Fruit fly (Drosophila melanogaster) whole organism, embryonic: ENCODE results near the gene CG31807.

Experiments used
- Asciz ChIP-seq: fragments of 200-800 bp; sonication (Bioruptor generic); optimal IDR thresholded peaks from 2 replicates; lab custom pipeline; 2017; ENCODE audit warnings: missing biosample characterization, mild to moderate bottlenecking, missing genetic modification characterization, missing genetic modification reagents
- Atf3 ChIP-seq: fragments of 200-800 bp; sonication (Bioruptor generic); optimal IDR thresholded peaks from 3 replicates; lab custom pipeline; 2016; ENCODE audit warnings: missing biosample characterization, missing genetic modification characterization
- B-H2 ChIP-seq: fragments of 200-800 bp; sonication (Bioruptor generic); optimal IDR thresholded peaks from 2 replicates; lab custom pipeline; 2018; ENCODE audit warnings: missing biosample characterization, mild to moderate bottlenecking, missing genetic modification characterization
- Bgb ChIP-seq: fragments of 200-800 bp; sonication (Bioruptor generic); IDR thresholded peaks from 2 replicates; pipeline ENCODE4 v1.3.6; 2022; ENCODE audit warnings: missing biosample characterization, missing genetic modification characterization; ENCODE audit not compliant: partially characterized antibody
- Bteb2 ChIP-seq: fragments of 200-800 bp; sonication (Bioruptor generic); optimal IDR thresholded peaks from 2 replicates; lab custom pipeline; 2016; ENCODE audit warnings: missing biosample characterization, missing genetic modification characterization
- C15 ChIP-seq: fragments of 200-800 bp; sonication (Bioruptor generic); IDR thresholded peaks from 3 replicates; pipeline ENCODE4 v1.3.6; 2022; ENCODE audit warnings: missing biosample characterization, missing genetic modification characterization
- CG10431 ChIP-seq: fragments of 200-800 bp; sonication (Bioruptor generic); optimal IDR thresholded peaks from 3 replicates; lab custom pipeline; 2018; ENCODE audit warnings: missing biosample characterization, mild to moderate bottlenecking, missing genetic modification characterization
- CG11093 ChIP-seq: fragments of 200-800 bp; sonication (Bioruptor generic); IDR thresholded peaks from 3 replicates; pipeline ENCODE4 v1.3.6; 2022; ENCODE audit warnings: missing biosample characterization, missing genetic modification characterization
- CG11504 ChIP-seq: fragments of 200-800 bp; sonication (Bioruptor generic); optimal IDR thresholded peaks from 3 replicates; lab custom pipeline; 2019; ENCODE audit warnings: missing biosample characterization, mild to moderate bottlenecking, missing genetic modification characterization, moderate library complexity
- CG11696 ChIP-seq: fragments of 200-800 bp; sonication (Bioruptor generic); IDR thresholded peaks from 2 replicates; pipeline ENCODE4 v1.3.6; 2022; ENCODE audit warnings: missing biosample characterization, missing genetic modification characterization
- CG15011 ChIP-seq: fragments of 200-800 bp; sonication (Bioruptor generic); optimal IDR thresholded peaks from 3 replicates; lab custom pipeline; 2018; ENCODE audit warnings: missing biosample characterization, mild to moderate bottlenecking, missing genetic modification characterization
- CG15269 ChIP-seq: fragments of 200-800 bp; sonication (Bioruptor generic); optimal IDR thresholded peaks from 2 replicates; lab custom pipeline; 2018; ENCODE audit warnings: missing biosample characterization, mild to moderate bottlenecking, missing genetic modification characterization, moderate library complexity
- CG15696 ChIP-seq: fragments of 200-800 bp; sonication (Bioruptor generic); optimal IDR thresholded peaks from 2 replicates; lab custom pipeline; 2019; ENCODE audit warnings: missing biosample characterization, mild to moderate bottlenecking, missing genetic modification characterization, moderate library complexity
- CG1647 ChIP-seq: fragments of 200-800 bp; sonication (Bioruptor generic); optimal IDR thresholded peaks from 3 replicates; lab custom pipeline; 2016; ENCODE audit warnings: missing biosample characterization, missing genetic modification characterization
- CG16815 ChIP-seq: fragments of 200-800 bp; sonication (Bioruptor generic); optimal IDR thresholded peaks from 3 replicates; lab custom pipeline; 2017; ENCODE audit warnings: missing biosample characterization, mild to moderate bottlenecking, missing genetic modification characterization
- CG1792 ChIP-seq: fragments of 200-800 bp; sonication (Bioruptor generic); optimal IDR thresholded peaks from 2 replicates; lab custom pipeline; 2016; ENCODE audit warnings: missing biosample characterization, missing genetic modification characterization
- CG2116 ChIP-seq: fragments of 200-800 bp; sonication (Bioruptor generic); optimal IDR thresholded peaks from 3 replicates; lab custom pipeline; 2018; ENCODE audit warnings: missing biosample characterization, mild to moderate bottlenecking, missing genetic modification characterization
- CG32772 ChIP-seq: fragments of 200-800 bp; sonication (Bioruptor generic); IDR thresholded peaks from 2 replicates; pipeline ENCODE4 v1.3.6; 2022; ENCODE audit warnings: missing biosample characterization, missing genetic modification characterization
- CG4820 ChIP-seq: fragments of 200-800 bp; sonication (Bioruptor generic); optimal IDR thresholded peaks from 3 replicates; lab custom pipeline; 2016; ENCODE audit warnings: missing biosample characterization, missing genetic modification characterization
- CG6689 ChIP-seq: fragments of 200-800 bp; sonication (Bioruptor generic); IDR thresholded peaks from 2 replicates; pipeline ENCODE4 v1.3.6; 2022; ENCODE audit warnings: missing biosample characterization, missing genetic modification characterization
- CG7745 ChIP-seq: fragments of 200-800 bp; sonication (Bioruptor generic); optimal IDR thresholded peaks from 2 replicates; lab custom pipeline; 2018; ENCODE audit warnings: missing biosample characterization, mild to moderate bottlenecking, missing genetic modification characterization, moderate library complexity
- CG7786 ChIP-seq: fragments of 200-800 bp; sonication (Bioruptor generic); optimal IDR thresholded peaks from 2 replicates; lab custom pipeline; 2016; ENCODE audit warnings: missing biosample characterization, missing genetic modification characterization
- CG8290 ChIP-seq, 3 experiments: fragments of 200-800 bp; sonication (Bioruptor generic); optimal IDR thresholded peaks; 2 replicates each; lab custom pipeline; 2016 to 2019; ENCODE audit warnings: missing biosample characterization in 3 of 3, missing genetic modification characterization in 3 of 3, mild to moderate bottlenecking in 2 of 3, moderate library complexity in 1 of 3
- CG9817 ChIP-seq: fragments of 200-800 bp; sonication (Bioruptor generic); optimal IDR thresholded peaks from 2 replicates; lab custom pipeline; 2018; ENCODE audit warnings: missing biosample characterization, mild to moderate bottlenecking, missing genetic modification characterization, moderate library complexity
- D19B ChIP-seq: fragments of 200-800 bp; sonication (Bioruptor generic); optimal IDR thresholded peaks from 2 replicates; lab custom pipeline; 2017; ENCODE audit warnings: missing biosample characterization, mild to moderate bottlenecking, missing genetic modification characterization
- Dp ChIP-seq: fragments of 200-800 bp; sonication (Bioruptor generic); optimal IDR thresholded peaks from 2 replicates; lab custom pipeline; 2018; ENCODE audit warnings: missing biosample characterization, mild to moderate bottlenecking, missing genetic modification characterization, moderate library complexity
- Elba2 ChIP-seq: fragments of 200-800 bp; sonication (Bioruptor generic); optimal IDR thresholded peaks from 3 replicates; lab custom pipeline; 2016; ENCODE audit warnings: missing biosample characterization, missing genetic modification characterization
- HHEX ChIP-seq: fragments of 200-800 bp; sonication (Bioruptor generic); optimal IDR thresholded peaks from 3 replicates; lab custom pipeline; 2017; ENCODE audit warnings: missing biosample characterization, mild to moderate bottlenecking, missing genetic modification characterization, missing genetic modification reagents
- HLH54F ChIP-seq: fragments of 200-800 bp; sonication (Bioruptor generic); optimal IDR thresholded peaks from 3 replicates; lab custom pipeline; 2016; ENCODE audit warnings: missing biosample characterization, missing genetic modification characterization
- Hmx ChIP-seq: fragments of 200-800 bp; sonication (Bioruptor generic); optimal IDR thresholded peaks from 2 replicates; lab custom pipeline; 2016; ENCODE audit warnings: missing biosample characterization, missing genetic modification characterization
- Jarid2 ChIP-seq: fragments of 200-800 bp; sonication (Bioruptor generic); optimal IDR thresholded peaks from 3 replicates; lab custom pipeline; 2017; ENCODE audit warnings: mild to moderate bottlenecking, missing biosample characterization, missing genetic modification reagents, missing genetic modification characterization
- Mes4 ChIP-seq: fragments of 200-800 bp; sonication (Bioruptor generic); optimal IDR thresholded peaks from 2 replicates; lab custom pipeline; 2016; ENCODE audit warnings: missing biosample characterization, missing genetic modification characterization
- PHDP ChIP-seq: fragments of 200-800 bp; sonication (Bioruptor generic); optimal IDR thresholded peaks from 3 replicates; lab custom pipeline; 2018; ENCODE audit warnings: missing biosample characterization, mild to moderate bottlenecking, missing genetic modification characterization, moderate library complexity
- Six4 ChIP-seq: fragments of 200-800 bp; sonication (Bioruptor generic); optimal IDR thresholded peaks from 2 replicates; lab custom pipeline; 2016; ENCODE audit warnings: missing biosample characterization, missing genetic modification characterization
- amos ChIP-seq: fragments of 200-800 bp; sonication (Bioruptor generic); IDR thresholded peaks from 2 replicates; pipeline ENCODE4 v1.3.6; 2022; ENCODE audit warnings: missing biosample characterization, missing genetic modification characterization; ENCODE audit not compliant: partially characterized antibody
- aop ChIP-seq: fragments of 200-800 bp; sonication (Bioruptor generic); IDR thresholded peaks from 2 replicates; pipeline ENCODE4 v1.3.6; 2022; ENCODE audit warnings: missing biosample characterization, missing genetic modification characterization
- bigmax ChIP-seq: fragments of 200-800 bp; sonication (Bioruptor generic); optimal IDR thresholded peaks from 2 replicates; lab custom pipeline; 2018; ENCODE audit warnings: missing biosample characterization, mild to moderate bottlenecking, missing genetic modification characterization
- dmrt11E ChIP-seq: fragments of 200-800 bp; sonication (Bioruptor generic); optimal IDR thresholded peaks from 3 replicates; lab custom pipeline; 2018; ENCODE audit warnings: missing biosample characterization, mild to moderate bottlenecking, missing genetic modification characterization, moderate library complexity
- dysf ChIP-seq: fragments of 200-800 bp; sonication (Bioruptor generic); IDR thresholded peaks from 3 replicates; pipeline ENCODE4 v1.3.6; 2022; ENCODE audit warnings: missing biosample characterization, missing genetic modification characterization
- ems ChIP-seq: fragments of 200-800 bp; sonication (Bioruptor generic); optimal IDR thresholded peaks from 3 replicates; lab custom pipeline; 2016; ENCODE audit warnings: missing biosample characterization, missing genetic modification characterization
- ftz-f1 ChIP-seq: fragments of 200-800 bp; sonication (Bioruptor generic); optimal IDR thresholded peaks from 2 replicates; lab custom pipeline; 2016; ENCODE audit warnings: missing biosample characterization, missing genetic modification characterization
- hth ChIP-seq: fragments of >200 bp; optimal IDR thresholded peaks from 2 replicates; lab custom pipeline; 2017; ENCODE audit warnings: inconsistent platforms
- kni ChIP-seq: fragments of 200-800 bp; sonication (Bioruptor generic); optimal IDR thresholded peaks from 3 replicates; lab custom pipeline; 2017; ENCODE audit warnings: mild to moderate bottlenecking, missing biosample characterization, missing genetic modification reagents, missing genetic modification characterization
- lab ChIP-seq: fragments of 200-800 bp; sonication (Bioruptor generic); optimal IDR thresholded peaks from 3 replicates; lab custom pipeline; 2017; ENCODE audit warnings: missing biosample characterization, missing genetic modification characterization, mild to moderate bottlenecking, moderate library complexity, missing genetic modification reagents
- nerfin-2 ChIP-seq: fragments of 200-800 bp; sonication (Bioruptor generic); IDR thresholded peaks from 2 replicates; pipeline ENCODE4 v1.3.6; 2022; ENCODE audit warnings: missing biosample characterization, missing genetic modification characterization; ENCODE audit not compliant: partially characterized antibody
- pan ChIP-seq, 4 experiments: fragments of >200 bp in 3 of 4; fragments of 200-800 bp in 1 of 4; sonication (Bioruptor generic) in 1 of 4; optimal IDR thresholded peaks in 3 of 4; IDR thresholded peaks in 1 of 4; 2 replicates each; pipeline versions ENCODE4 v1.3.6 to Lab custom; 2017 to 2022; ENCODE audit warnings: missing biosample characterization in 2 of 4, missing genetic modification characterization in 2 of 4, mixed read lengths in 1 of 4
- peb ChIP-seq: fragments of 200-800 bp; sonication (Bioruptor generic); IDR thresholded peaks from 2 replicates; pipeline ENCODE4 v1.3.6; 2022; ENCODE audit warnings: missing biosample characterization, missing genetic modification characterization
- stwl ChIP-seq: fragments of 200-800 bp; sonication (Bioruptor generic); optimal IDR thresholded peaks from 3 replicates; lab custom pipeline; 2018; ENCODE audit warnings: missing biosample characterization, mild to moderate bottlenecking, missing genetic modification characterization, moderate library complexity
- trh ChIP-seq: fragments of 200-800 bp; sonication (Bioruptor generic); optimal IDR thresholded peaks from 2 replicates; lab custom pipeline; 2016; ENCODE audit warnings: missing biosample characterization, missing genetic modification characterization
- zf30C ChIP-seq: fragments of 200-800 bp; sonication (Bioruptor generic); optimal IDR thresholded peaks from 3 replicates; lab custom pipeline; 2018; ENCODE audit warnings: missing biosample characterization, mild to moderate bottlenecking, missing genetic modification characterization

The CG31807 gene

DNA sequence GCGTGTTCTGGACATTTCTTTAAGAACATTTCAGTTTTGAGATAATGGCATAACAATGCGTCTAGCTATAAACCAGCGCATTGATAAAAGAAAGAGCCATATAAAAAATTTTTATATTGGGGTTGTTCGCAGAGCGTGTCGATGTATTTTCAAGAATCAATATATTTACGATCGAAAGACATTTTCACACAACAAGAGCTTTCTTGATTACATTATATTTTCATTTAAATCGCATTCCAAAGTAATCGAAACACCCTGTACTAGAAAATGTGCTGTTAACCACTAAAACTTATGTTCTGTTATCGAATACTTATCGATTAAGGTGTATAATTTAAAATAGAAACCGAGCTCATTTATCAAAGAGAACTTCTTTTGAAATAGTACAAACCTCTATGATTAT lies 19.9 kb upstream of the CG31807 start (continued):
- peak; percentile 32 for TF ChIP-seq CG4820
- TF ChIP-seq CG11504 (tag; lab: Kevin White, UChicago) = no peak
- TF ChIP-seq CG7745 (tag; lab: Kevin White, UChicago) = no peak
- no peak for TF ChIP-seq stwl (tag; lab: Kevin White, UChicago)
- no peak for TF ChIP-seq zf30C (GFP tag; lab: Kevin White, UChicago)
- TF ChIP-seq CG9817 (tag; lab: Kevin White, UChicago) = peak; percentile 64
- no peak for TF ChIP-seq ftz-f1 (GFP tag; lab: Kevin White, UChicago)
- TF ChIP-seq bigmax (GFP tag; lab: Kevin White, UChicago) = no peak
- no peak for TF ChIP-seq Asciz
- peak; percentile 31 for TF ChIP-seq B-H2 (GFP tag; lab: Kevin White, UChicago)
- TF ChIP-seq trh (GFP tag; lab: Kevin White, UChicago) = no peak
- no peak for TF ChIP-seq hth (lab: Kevin White, UChicago)
- no peak for TF ChIP-seq aop (GFP tag; lab: Robert Waterston, UW)
- no peak for TF ChIP-seq CG15011 (GFP tag; lab: Kevin White, UChicago)
- peak; percentile 24 for TF ChIP-seq CG7786 (GFP tag; lab: Kevin White, UChicago)
- no peak for TF ChIP-seq pan (optimal IDR thresholded peaks at IDR 0.05; lab: Kevin White, UChicago)
- TF ChIP-seq pan (GFP tag; optimal IDR thresholded peaks at IDR 0.05 in 1 of 2, IDR thresholded peaks at IDR 0.05 in 1 of 2) = no peak
- no peak for TF ChIP-seq CG16815 (GFP tag; lab: Kevin White, UChicago)
- no peak for TF ChIP-seq lab (GFP tag; lab: Kevin White, UChicago)
- no peak for TF ChIP-seq CG11093 (GFP tag; lab: Robert Waterston, UW)
- no peak for TF ChIP-seq dmrt11E (tag; lab: Kevin White, UChicago)
- TF ChIP-seq ems (GFP tag; lab: Kevin White, UChicago) = peak; percentile 34
- TF ChIP-seq Mes4 (GFP tag; lab: Kevin White, UChicago) = no peak
- peak; percentile 48 for TF ChIP-seq HLH54F (GFP tag; lab: Kevin White, UChicago)
- TF ChIP-seq CG8290 (GFP tag; optimal IDR thresholded peaks at IDR 0.05; lab: Kevin White, UChicago) = no peak
- peak in 1 of 2 experiments; percentile 47 for TF ChIP-seq CG8290 (tag; optimal IDR thresholded peaks at IDR 0.05; lab: Kevin White, UChicago)
- no peak for TF ChIP-seq CG10431 (GFP tag; lab: Kevin White, UChicago)
- TF ChIP-seq Bgb (GFP tag; lab: Robert Waterston, UW) = no peak
- peak; percentile 74 for TF ChIP-seq Dp (GFP tag; lab: Kevin White, UChicago)
- no peak for TF ChIP-seq CG2116 (GFP tag; lab: Kevin White, UChicago)
- peak; percentile 28 for TF ChIP-seq Bteb2 (GFP tag; lab: Kevin White, UChicago)
- TF ChIP-seq CG11696 (GFP tag; lab: Robert Waterston, UW) = no peak
- no peak for TF ChIP-seq HHEX (GFP tag; lab: Kevin White, UChicago)
- TF ChIP-seq CG15269 (tag; lab: Kevin White, UChicago) = peak; percentile 63
- TF ChIP-seq Jarid2 (GFP tag; lab: Kevin White, UChicago) = no peak
- TF ChIP-seq CG1792 (GFP tag; lab: Kevin White, UChicago) = no peak
- TF ChIP-seq CG1647 (GFP tag; lab: Kevin White, UChicago) = peak; percentile 23
- TF ChIP-seq Hmx = no peak
- TF ChIP-seq kni (GFP tag; lab: Kevin White, UChicago) = no peak
- no peak for TF ChIP-seq Atf3 (GFP tag; lab: Kevin White, UChicago)
- TF ChIP-seq Six4 = no peak
- TF ChIP-seq amos (GFP tag; lab: Robert Waterston, UW) = no peak
- TF ChIP-seq CG6689 (GFP tag; lab: Robert Waterston, UW) = no peak
- no peak for TF ChIP-seq C15 (GFP tag; lab: Robert Waterston, UW)
- no peak for TF ChIP-seq CG15696 (tag; lab: Kevin White, UChicago)
- TF ChIP-seq peb = no peak
- TF ChIP-seq D19B (GFP tag; lab: Kevin White, UChicago) = no peak
- peak; percentile 62; the same call in 2 of the 3 replicates for TF ChIP-seq dysf (GFP tag; lab: Robert Waterston, UW)
- TF ChIP-seq CG32772 (GFP tag; lab: Robert Waterston, UW) = no peak
- TF ChIP-seq PHDP (tag; lab: Kevin White, UChicago) = peak; percentile 58
- no peak for TF ChIP-seq nerfin-2 (GFP tag; lab: Robert Waterston, UW)
- TF ChIP-seq Elba2 (GFP tag; lab: Kevin White, UChicago) = no peak
